Fruit fly (Drosophila melanogaster): ENCODE data around the gene Gp93.

The Gp93 gene

DNA sequence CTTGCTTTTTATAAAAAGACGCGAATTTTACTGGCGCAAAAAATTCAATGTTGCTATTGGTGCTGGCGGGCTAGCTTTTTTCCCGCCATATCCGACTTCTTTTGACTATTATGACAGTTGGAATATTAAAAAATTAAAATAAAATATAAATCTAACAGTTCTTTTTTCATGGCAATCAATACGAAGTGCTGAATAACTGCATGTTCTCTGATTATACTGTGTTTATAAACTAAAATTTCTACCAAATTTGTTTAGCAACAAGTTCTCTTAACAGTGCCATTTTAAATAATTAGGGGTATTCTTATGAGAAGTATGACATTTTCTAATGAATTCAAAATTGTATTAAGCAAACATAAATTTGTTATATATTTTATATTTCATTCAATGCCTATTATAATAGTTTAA lies 29.1 kb upstream of the Gp93 start, which contains the start of gene Boh1 (continued):
- TF ChIP-seq corto (GFP tag; optimal IDR thresholded peaks at IDR 0.05) (no peak), rib (GFP tag; IDR thresholded peaks at IDR 0.05) (no peak), Ets65A (GFP tag) (no peak), lov (optimal IDR thresholded peaks at IDR 0.05) (no peak), lov (GFP tag; IDR thresholded peaks at IDR 0.05) (no peak), CG3838 (GFP tag; optimal IDR thresholded peaks at IDR 0.05) (no peak), fru (optimal IDR thresholded peaks at IDR 0.05) (no peak), slou (GFP tag; optimal IDR thresholded peaks at IDR 0.05) (no peak), CG4404 (GFP tag; IDR thresholded peaks at IDR 0.05) (no peak), vvl (GFP tag; IDR thresholded peaks at IDR 0.05) (no peak), ftz-f1 (GFP tag; optimal IDR thresholded peaks at IDR 0.05) (no peak), gfzf (GFP tag; optimal IDR thresholded peaks at IDR 0.05) (no peak), Ravus (GFP tag; IDR thresholded peaks at IDR 0.05) (no peak), CG18262 (tag; optimal IDR thresholded peaks at IDR 0.05) (peak; percentile 47), mirr (GFP tag; optimal IDR thresholded peaks at IDR 0.05) (no peak), Ada2b (GFP tag; IDR thresholded peaks at IDR 0.05) (no peak), H2.0 (GFP tag; IDR thresholded peaks at IDR 0.05) (no peak), run (tag; optimal IDR thresholded peaks at IDR 0.05) (no peak), zfh1 (GFP tag; IDR thresholded peaks at IDR 0.05) (no peak), unc-4 (GFP tag; IDR thresholded peaks at IDR 0.05; ENCODE audit: partially characterized antibody) (no peak), CG15011 (GFP tag; optimal IDR thresholded peaks at IDR 0.05) (no peak), CHES-1-like (GFP tag; optimal IDR thresholded peaks at IDR 0.05) (no peak), Dref (GFP tag; IDR thresholded peaks at IDR 0.05) (no peak), HLH54F (GFP tag; optimal IDR thresholded peaks at IDR 0.05) (no peak), CG11560 (tag; IDR thresholded peaks at IDR 0.05) (no peak), Hand (GFP tag; optimal IDR thresholded peaks at IDR 0.05) (no peak), CG13624 (GFP tag; optimal IDR thresholded peaks at IDR 0.05) (no peak), Xrp1 (GFP tag; IDR thresholded peaks at IDR 0.05) (no peak; the same call in 1 of the 2 replicates), CG12769 (tag; optimal IDR thresholded peaks at IDR 0.05) (no peak), CG7372 (GFP tag; IDR thresholded peaks at IDR 0.05) (no peak), Atf3 (GFP tag; optimal IDR thresholded peaks at IDR 0.05) (no peak), CG3407 (GFP tag; optimal IDR thresholded peaks at IDR 0.05) (peak; percentile 10), CG32767 (GFP tag; IDR thresholded peaks at IDR 0.05) (no peak), wor (GFP tag; IDR thresholded peaks at IDR 0.05) (no peak), crol (GFP tag; IDR thresholded peaks at IDR 0.05) (no peak), stc (GFP tag; IDR thresholded peaks at IDR 0.05) (no peak), Fer3 (tag; optimal IDR thresholded peaks at IDR 0.05) (peak; percentile 17), Spps (tag; optimal IDR thresholded peaks at IDR 0.05) (no peak), CG10209 (GFP tag; optimal IDR thresholded peaks at IDR 0.05) (no peak), abd-A (tag; optimal IDR thresholded peaks at IDR 0.05) (no peak), CG18476 (GFP tag; optimal IDR thresholded peaks at IDR 0.05) (no peak), CG7839 (tag; optimal IDR thresholded peaks at IDR 0.05) (peak; percentile 44), pros (GFP tag; optimal IDR thresholded peaks at IDR 0.05) (no peak), CG10959 (GFP tag; IDR thresholded peaks at IDR 0.05) (no peak), Hr78 (GFP tag; optimal IDR thresholded peaks at IDR 0.05) (no peak), Oli (tag; optimal IDR thresholded peaks at IDR 0.05) (no peak), gcm2 (GFP tag; optimal IDR thresholded peaks at IDR 0.05) (no peak), HLH4C (GFP tag; IDR thresholded peaks at IDR 0.05; ENCODE audit: partially characterized antibody) (no peak), sd (tag; optimal IDR thresholded peaks at IDR 0.05) (no peak), CG4360 (GFP tag; IDR thresholded peaks at IDR 0.05) (no peak), mam (GFP tag; optimal IDR thresholded peaks at IDR 0.05) (no peak), PHDP (tag; optimal IDR thresholded peaks at IDR 0.05) (peak; percentile 52), fd96Cb (tag; optimal IDR thresholded peaks at IDR 0.05) (no peak)

Data from whole organism, embryonic.